Worm (Caenorhabditis elegans) whole organism, mixed stage, embryonic: Measurements from ENCODE around the gene F57G9.3.
"Not testable (repeated sequence)": the region's sequence is repeated elsewhere in the genome, so short reads cannot be mapped to it uniquely, and the experiment has no call there.

Experiments
- M03D4.4 ChIP-seq: sonication (generic microtip); optimal IDR thresholded peaks from 2 replicates; lab custom pipeline; 2017; ENCODE audit warnings: mild to moderate bottlenecking, missing genetic modification characterization, missing compliant biosample characterization
- bed-3 ChIP-seq: fragments of 200-800 bp; sonication (Bioruptor generic); optimal IDR thresholded peaks from 3 replicates; lab custom pipeline; 2018; ENCODE audit warnings: mild to moderate bottlenecking, missing genetic modification characterization, moderate library complexity, missing compliant biosample characterization
- blmp-1 ChIP-seq: fragments of 150-350 bp; optimal IDR thresholded peaks from 2 replicates; lab custom pipeline; 2014; ENCODE audit warnings: missing biosample characterization, missing genetic modification characterization
- ceh-39 ChIP-seq: fragments of 150-350 bp; optimal IDR thresholded peaks from 2 replicates; lab custom pipeline; 2014; ENCODE audit warnings: missing biosample characterization, missing genetic modification characterization
- ceh-43 ChIP-seq: fragments of 200-800 bp; sonication (Bioruptor generic); optimal IDR thresholded peaks from 2 replicates; lab custom pipeline; 2018; ENCODE audit warnings: mild to moderate bottlenecking, missing genetic modification characterization, moderate library complexity, missing compliant biosample characterization
- ceh-83 ChIP-seq: fragments of 200-800 bp; sonication (Bioruptor generic); optimal IDR thresholded peaks from 2 replicates; lab custom pipeline; 2018; ENCODE audit warnings: mild to moderate bottlenecking, missing genetic modification characterization, missing compliant biosample characterization
- ces-1 ChIP-seq: fragments of 150-350 bp; optimal IDR thresholded peaks from 2 replicates; lab custom pipeline; 2014; ENCODE audit warnings: missing biosample characterization, missing genetic modification reagents, missing genetic modification characterization
- cnd-1 ChIP-seq: fragments of 200-800 bp; sonication (Bioruptor generic); optimal IDR thresholded peaks from 2 replicates; lab custom pipeline; 2018; ENCODE audit warnings: mild to moderate bottlenecking, missing genetic modification characterization, missing compliant biosample characterization
- elt-1 ChIP-seq: sonication (generic microtip); optimal IDR thresholded peaks from 2 replicates; lab custom pipeline; 2017; ENCODE audit warnings: missing genetic modification characterization, mild to moderate bottlenecking, missing compliant biosample characterization, antibody characterized with exemption, moderate library complexity, borderline replicate concordance; ENCODE audit not compliant: insufficient read depth
- elt-3 ChIP-seq: fragments of 150-350 bp; optimal IDR thresholded peaks from 2 replicates; lab custom pipeline; 2014; ENCODE audit warnings: missing biosample characterization, missing genetic modification characterization
- flh-1 ChIP-seq: fragments of 200-800 bp; sonication (Bioruptor generic); optimal IDR thresholded peaks from 2 replicates; lab custom pipeline; 2018; ENCODE audit warnings: mild to moderate bottlenecking, missing genetic modification characterization, moderate library complexity, missing compliant biosample characterization
- ham-2 ChIP-seq: fragments of 200-800 bp; sonication (Bioruptor generic); optimal IDR thresholded peaks from 2 replicates; lab custom pipeline; 2018; ENCODE audit warnings: mild to moderate bottlenecking, missing genetic modification characterization, missing compliant biosample characterization
- hlh-1 ChIP-seq: fragments of 150-350 bp; optimal IDR thresholded peaks from 2 replicates; lab custom pipeline; 2014; ENCODE audit warnings: missing biosample characterization, missing genetic modification reagents, missing genetic modification characterization
- lin-13 ChIP-seq: fragments of 150-350 bp; optimal IDR thresholded peaks from 2 replicates; lab custom pipeline; 2014; ENCODE audit warnings: missing biosample characterization, missing genetic modification characterization
- lin-32 ChIP-seq: fragments of 200-800 bp; sonication (Bioruptor generic); optimal IDR thresholded peaks from 2 replicates; lab custom pipeline; 2018; ENCODE audit warnings: mild to moderate bottlenecking, missing genetic modification characterization, missing compliant biosample characterization
- mab-5 ChIP-seq: fragments of 150-350 bp; optimal IDR thresholded peaks from 2 replicates; lab custom pipeline; 2014; ENCODE audit warnings: missing biosample characterization, missing genetic modification characterization
- mls-2 ChIP-seq: sonication (generic microtip); optimal IDR thresholded peaks from 2 replicates; lab custom pipeline; 2016; ENCODE audit warnings: mild to moderate bottlenecking, missing genetic modification characterization, moderate library complexity, missing compliant biosample characterization
- nhr-12 ChIP-seq: fragments of 150-350 bp; optimal IDR thresholded peaks from 2 replicates; lab custom pipeline; 2014; ENCODE audit warnings: missing biosample characterization, missing genetic modification characterization
- nhr-2 ChIP-seq: fragments of 150-350 bp; optimal IDR thresholded peaks from 2 replicates; lab custom pipeline; 2014; ENCODE audit warnings: missing biosample characterization, missing genetic modification characterization
- nhr-237 ChIP-seq: fragments of 150-350 bp; optimal IDR thresholded peaks from 2 replicates; lab custom pipeline; 2014; ENCODE audit warnings: missing biosample characterization, missing genetic modification characterization
- nhr-28 ChIP-seq: fragments of 150-350 bp; optimal IDR thresholded peaks from 2 replicates; lab custom pipeline; 2014; ENCODE audit warnings: missing biosample characterization, missing genetic modification characterization
- nhr-76 ChIP-seq: sonication (generic microtip); optimal IDR thresholded peaks from 2 replicates; lab custom pipeline; 2017; ENCODE audit warnings: missing biosample characterization, missing genetic modification characterization
- pha-4 ChIP-seq: fragments of 150-350 bp; optimal IDR thresholded peaks from 2 replicates; lab custom pipeline; 2018; ENCODE audit warnings: missing biosample characterization, missing genetic modification reagents, missing genetic modification characterization
- sem-2 ChIP-seq: fragments of 200-800 bp; sonication (Bioruptor generic); optimal IDR thresholded peaks from 2 replicates; lab custom pipeline; 2018; ENCODE audit warnings: mild to moderate bottlenecking, missing genetic modification characterization, missing compliant biosample characterization
- sptf-1 ChIP-seq: sonication (generic microtip); optimal IDR thresholded peaks from 2 replicates; lab custom pipeline; 2017; ENCODE audit warnings: mild to moderate bottlenecking, missing genetic modification characterization, moderate library complexity, missing compliant biosample characterization
- tbx-8 ChIP-seq: fragments of 200-800 bp; sonication (Bioruptor generic); optimal IDR thresholded peaks from 2 replicates; lab custom pipeline; 2018; ENCODE audit warnings: mild to moderate bottlenecking, missing genetic modification characterization, moderate library complexity, missing compliant biosample characterization
- unc-120 ChIP-seq: sonication (generic microtip); optimal IDR thresholded peaks from 2 replicates; lab custom pipeline; 2017; ENCODE audit warnings: missing genetic modification characterization, missing compliant biosample characterization; ENCODE audit not compliant: poor library complexity, severe bottlenecking
- unc-39 ChIP-seq: fragments of 150-350 bp; optimal IDR thresholded peaks from 2 replicates; lab custom pipeline; 2014; ENCODE audit warnings: missing biosample characterization, missing genetic modification characterization
- unc-62 ChIP-seq: fragments of 150-350 bp; optimal IDR thresholded peaks from 2 replicates; lab custom pipeline; 2014; ENCODE audit warnings: missing biosample characterization, missing genetic modification reagents, missing genetic modification characterization
- zip-8 ChIP-seq: fragments of 150-350 bp; optimal IDR thresholded peaks from 2 replicates; lab custom pipeline; 2014; ENCODE audit warnings: missing biosample characterization, missing genetic modification characterization

F57G9.3 gene

DNA sequence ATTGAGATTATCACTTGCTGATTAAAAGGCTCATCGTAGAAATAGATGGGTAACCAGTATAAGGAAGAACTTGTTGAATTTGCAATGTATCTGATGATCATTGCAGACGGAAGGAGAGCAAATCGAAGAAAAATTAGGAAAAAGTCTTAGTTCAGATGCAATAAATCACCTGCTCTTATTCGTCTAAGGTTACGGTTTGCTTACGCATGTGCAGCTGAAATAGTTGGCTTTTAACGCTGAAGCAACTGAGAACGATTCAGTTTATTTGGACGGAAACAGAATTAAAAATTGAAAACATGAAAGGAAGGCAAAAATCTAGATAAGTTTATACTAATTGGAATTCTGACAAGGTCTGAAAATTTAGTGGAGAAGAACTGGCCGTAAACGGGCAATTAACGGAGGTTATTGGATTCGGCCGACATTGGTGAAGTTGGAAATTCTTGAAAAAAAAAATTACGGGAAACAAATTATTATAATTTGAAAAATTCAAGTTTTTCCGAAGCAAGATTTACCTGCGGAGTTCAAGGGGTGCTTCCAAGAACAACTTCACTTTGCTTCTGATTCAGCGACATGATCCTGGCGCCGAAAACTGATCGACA is 42.8 kb upstream of the F57G9.3 start, which contains the start of the genes sre-35 and sre-33:
TSS of gene sre-35 (minus strand) at position 101 of the 599 bp plus-strand sequence.
TSS of gene sre-33 (plus strand) at position 549 of the 599 bp plus-strand sequence.
- TF ChIP-seq nhr-28 (tag; lab: Kevin White, UChicago), result no peak
- TF ChIP-seq lin-32 (GFP tag; lab: Kevin White, UChicago), result no peak
- TF ChIP-seq zip-8 (tag; lab: Kevin White, UChicago), result no peak
- TF ChIP-seq nhr-2 (tag; lab: Kevin White, UChicago), result no peak
- TF ChIP-seq mls-2 (tag; lab: Kevin White, UChicago), result no peak
- TF ChIP-seq nhr-76 (tag; lab: Kevin White, UChicago), result no peak
- no peak for TF ChIP-seq lin-13 (tag; lab: Kevin White, UChicago)
- TF ChIP-seq elt-3 (tag; lab: Kevin White, UChicago), result no peak
- no peak for TF ChIP-seq sptf-1 (tag; lab: Kevin White, UChicago)
- no peak for TF ChIP-seq M03D4.4 (tag; lab: Kevin White, UChicago)
- TF ChIP-seq ceh-39 (tag; lab: Kevin White, UChicago), result no peak

DNA sequence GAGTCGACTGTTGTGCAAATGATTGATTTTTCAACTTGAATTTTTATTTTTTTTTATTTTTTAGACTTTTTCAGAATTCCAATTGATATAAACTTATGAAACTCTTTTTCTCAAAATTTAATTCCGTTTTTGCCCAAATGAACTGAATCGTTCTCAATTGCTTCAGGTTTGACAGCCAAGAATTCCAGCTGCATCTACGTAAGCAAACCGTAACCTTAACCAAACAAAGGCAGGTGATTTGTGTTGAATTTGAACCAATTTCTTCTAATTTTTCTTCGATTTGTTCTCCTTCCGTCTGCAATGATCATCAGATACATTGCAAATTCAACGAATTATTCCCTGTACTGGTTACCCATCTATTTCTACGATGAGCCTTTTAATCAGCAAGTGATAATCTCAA is 39.8 kb upstream of the F57G9.3 start, which contains the start of gene sre-34:
TSS of gene sre-34 (plus strand) at position 301 of the 400 bp plus-strand sequence.
- TF ChIP-seq tbx-8 (GFP tag; lab: Kevin White, UChicago) (no peak), lin-32 (GFP tag; lab: Kevin White, UChicago) (no peak)

DNA sequence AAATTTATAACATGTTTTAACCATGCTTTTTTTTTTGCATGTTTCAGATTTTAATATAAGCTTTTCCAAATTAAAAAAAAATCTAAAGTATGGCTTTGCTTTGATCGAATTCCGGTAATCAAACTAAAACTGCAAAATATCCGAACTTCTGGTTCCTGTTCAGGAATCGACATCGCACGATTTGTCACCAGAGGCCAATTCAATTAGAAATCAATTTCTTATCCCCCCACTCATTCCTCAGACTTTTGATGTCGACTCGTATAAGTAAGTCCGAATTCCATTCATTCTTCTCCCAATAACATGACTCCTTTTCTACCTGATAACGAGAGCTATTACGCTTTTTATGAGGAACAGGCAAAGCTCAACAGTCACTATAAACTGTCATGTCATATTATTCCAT is 38.2 kb upstream of the F57G9.3 start, which contains the start of gene srh-27:
TSS of gene srh-27 (plus strand) at position 301 of the 400 bp plus-strand sequence.
- TF ChIP-seq unc-39 (tag; lab: Kevin White, UChicago) (no peak), pha-4 (tag; lab: Kevin White, UChicago) (no peak), nhr-28 (tag; lab: Kevin White, UChicago) (no peak), unc-120 (tag; lab: Kevin White, UChicago) (no peak), nhr-237 (tag; lab: Kevin White, UChicago) (no peak), unc-62 (GFP tag; lab: Kevin White, UChicago) (no peak), blmp-1 (tag; lab: Kevin White, UChicago) (no peak), ceh-83 (no peak), elt-1 (no peak), ceh-43 (GFP tag; lab: Kevin White, UChicago) (no peak), sem-2 (GFP tag; lab: Kevin White, UChicago) (no peak)

- TF ChIP-seq nhr-76 (tag; lab: Kevin White, UChicago) (no peak), pha-4 (tag; lab: Kevin White, UChicago) (peak; percentile 14)
Measured at ce11 chrII:12444679-12445376, 34.8 kb upstream of the F57G9.3 start, which contains the start of the genes W05H5.1 and pitr-6. Gene W05H5.1 (minus strand): TSS chrII:12444779. Gene pitr-6 (plus strand): TSS chrII:12445326.

DNA sequence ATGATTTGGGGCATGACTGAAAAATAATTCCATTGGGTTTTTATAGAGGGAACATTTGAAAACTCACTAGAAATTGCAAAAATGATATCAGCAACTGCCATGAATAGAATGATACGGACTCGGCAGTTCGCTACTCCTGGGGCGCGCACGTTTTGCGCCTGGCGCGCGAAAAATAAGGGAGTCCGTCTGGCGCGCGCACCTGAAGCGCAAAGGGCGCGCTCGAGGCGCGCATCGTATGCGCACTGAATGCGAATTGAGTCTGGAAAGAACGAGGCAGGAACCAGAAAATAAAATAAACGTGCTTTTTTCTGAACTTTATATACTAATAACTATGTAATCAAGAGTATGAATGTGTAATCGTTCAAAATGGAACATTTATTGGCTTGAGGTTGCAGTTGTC is 31.2 kb upstream of the F57G9.3 start, which contains the start of gene Y57A10C.10:
TSS of gene Y57A10C.10 (minus strand) at position 101 of the 400 bp plus-strand sequence.
- not testable (repeated sequence) for TF ChIP-seq hlh-1, unc-39, pha-4 (tag; lab: Kevin White, UChicago)

DNA sequence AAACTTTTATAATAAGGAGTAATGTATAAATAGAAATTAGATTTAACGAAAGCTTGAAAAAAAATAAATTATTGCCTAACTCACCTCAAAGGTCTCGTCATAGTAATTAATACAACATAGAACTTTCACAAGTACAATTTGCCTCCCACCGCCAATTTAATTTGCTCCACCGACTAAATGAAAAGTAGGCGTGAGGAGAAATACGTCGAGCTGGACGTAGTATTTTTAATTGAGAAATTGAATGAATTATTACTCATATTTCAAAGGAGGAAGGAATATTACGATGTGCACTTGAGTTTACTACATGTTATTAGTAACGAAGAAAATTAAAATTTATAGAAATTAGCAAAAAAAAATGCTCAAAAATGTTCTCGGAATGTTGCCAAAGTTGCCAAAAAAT is 28.4 kb upstream of the F57G9.3 start, which contains the start of gene Y57A10C.9:
TSS of gene Y57A10C.9 (minus strand) at position 101 of the 400 bp plus-strand sequence.
- TF ChIP-seq mab-5 (tag; lab: Kevin White, UChicago), result no peak
- no peak for TF ChIP-seq ceh-39 (tag; lab: Kevin White, UChicago)
- TF ChIP-seq sptf-1 (tag; lab: Kevin White, UChicago), result no peak
- no peak for TF ChIP-seq ham-2
- TF ChIP-seq lin-13 (tag; lab: Kevin White, UChicago), result no peak
- TF ChIP-seq flh-1, result no peak
- no peak for TF ChIP-seq ceh-83
- TF ChIP-seq unc-120 (tag; lab: Kevin White, UChicago), result no peak
- TF ChIP-seq nhr-237 (tag; lab: Kevin White, UChicago), result no peak
- TF ChIP-seq tbx-8 (GFP tag; lab: Kevin White, UChicago), result no peak
- no peak for TF ChIP-seq bed-3 (GFP tag; lab: Kevin White, UChicago)
- no peak for TF ChIP-seq blmp-1 (tag; lab: Kevin White, UChicago)
- no peak for TF ChIP-seq ces-1
- no peak for TF ChIP-seq unc-62 (GFP tag; lab: Kevin White, UChicago)
- no peak for TF ChIP-seq cnd-1 (tag; lab: Kevin White, UChicago)
- no peak for TF ChIP-seq M03D4.4 (tag; lab: Kevin White, UChicago)
- no peak for TF ChIP-seq nhr-12 (tag; lab: Kevin White, UChicago)
